Worm (Caenorhabditis elegans) whole organism, young adult: ENCODE data around the gene R07E4.3.

Experiments used
- B0019.2 ChIP-seq: fragments of 200-800 bp; sonication (Bioruptor generic); conservative IDR thresholded peaks from 2 replicates; pipeline ENCODE4 v1.3.6; 2022; ENCODE audit warnings: missing genetic modification reagents, missing genetic modification characterization, missing compliant biosample characterization
- B0336.3 ChIP-seq: fragments of 200-800 bp; sonication (Bioruptor generic); IDR thresholded peaks from 2 replicates; pipeline ENCODE4 v1.3.6; 2022; ENCODE audit warnings: missing genetic modification characterization, missing compliant biosample characterization
- C17E4.6 ChIP-seq: fragments of 200-800 bp; sonication (Bioruptor generic); IDR thresholded peaks from 2 replicates; pipeline ENCODE4 v1.3.6; 2022; ENCODE audit warnings: missing genetic modification reagents, missing genetic modification characterization, missing compliant biosample characterization
- F49E8.2 ChIP-seq: sonication (generic microtip); optimal IDR thresholded peaks from 3 replicates; lab custom pipeline; 2017; ENCODE audit warnings: missing genetic modification characterization, mild to moderate bottlenecking, missing compliant biosample characterization, antibody characterized with exemption, moderate library complexity; ENCODE audit not compliant: insufficient read depth
- F55B11.4 ChIP-seq: sonication (generic microtip); optimal IDR thresholded peaks from 2 replicates; lab custom pipeline; 2016; ENCODE audit warnings: missing compliant biosample characterization, missing genetic modification characterization, borderline replicate concordance; ENCODE audit not compliant: insufficient read depth
- Y56A3A.18 ChIP-seq: fragments of 200-800 bp; sonication (Bioruptor generic); IDR thresholded peaks from 2 replicates; pipeline ENCODE4 v1.3.6; 2022; ENCODE audit warnings: missing genetic modification reagents, missing genetic modification characterization, missing compliant biosample characterization
- atf-7 ChIP-seq: sonication (generic microtip); optimal IDR thresholded peaks from 2 replicates; lab custom pipeline; 2017; ENCODE audit warnings: mild to moderate bottlenecking, missing genetic modification characterization, missing compliant biosample characterization
- athp-1 ChIP-seq: sonication (generic microtip); optimal IDR thresholded peaks from 2 replicates; lab custom pipeline; 2017; ENCODE audit warnings: mild to moderate bottlenecking, missing genetic modification characterization, missing compliant biosample characterization
- attf-6 ChIP-seq: fragments of 200-800 bp; sonication (Bioruptor generic); IDR thresholded peaks from 2 replicates; pipeline ENCODE4 v1.3.6; 2022; ENCODE audit warnings: missing genetic modification reagents, missing genetic modification characterization, missing compliant biosample characterization
- bed-2 ChIP-seq: fragments of 200-800 bp; sonication (Bioruptor generic); IDR thresholded peaks from 2 replicates; pipeline ENCODE4 v1.3.6; 2022; ENCODE audit warnings: missing genetic modification reagents, missing genetic modification characterization, missing compliant biosample characterization
- ccch-3 ChIP-seq: fragments of 200-800 bp; sonication (Bioruptor generic); optimal IDR thresholded peaks from 2 replicates; lab custom pipeline; 2018; ENCODE audit warnings: mild to moderate bottlenecking, missing genetic modification characterization, missing compliant biosample characterization
- ceh-100 ChIP-seq: fragments of 200-800 bp; sonication (Bioruptor generic); IDR thresholded peaks from 2 replicates; pipeline ENCODE4 v1.3.6; 2022; ENCODE audit warnings: missing genetic modification reagents, missing genetic modification characterization, missing compliant biosample characterization
- ceh-40 ChIP-seq: fragments of 200-800 bp; sonication (Bioruptor generic); IDR thresholded peaks from 2 replicates; pipeline ENCODE4 v1.3.6; 2022; ENCODE audit warnings: missing genetic modification characterization, missing compliant biosample characterization
- ceh-91 ChIP-seq: fragments of 200-800 bp; sonication (Bioruptor generic); IDR thresholded peaks from 2 replicates; pipeline ENCODE4 v1.3.6; 2022; ENCODE audit warnings: missing genetic modification reagents, missing genetic modification characterization, missing compliant biosample characterization
- die-1 ChIP-seq: sonication (generic microtip); optimal IDR thresholded peaks from 2 replicates; lab custom pipeline; 2016; ENCODE audit warnings: missing genotype, mild to moderate bottlenecking, missing genetic modification characterization, missing compliant biosample characterization
- egl-18 ChIP-seq: fragments of 200-800 bp; sonication (Bioruptor generic); IDR thresholded peaks from 2 replicates; pipeline ENCODE4 v1.3.6; 2022; ENCODE audit warnings: missing genetic modification reagents, missing genetic modification characterization, missing compliant biosample characterization
- hlh-12 ChIP-seq: sonication (generic microtip); optimal IDR thresholded peaks from 2 replicates; lab custom pipeline; 2016; ENCODE audit warnings: missing genetic modification characterization, missing compliant biosample characterization
- hmg-20 ChIP-seq: fragments of 200-800 bp; sonication (Bioruptor generic); IDR thresholded peaks from 2 replicates; pipeline ENCODE4 v1.3.6; 2022; ENCODE audit warnings: missing genetic modification reagents, missing genetic modification characterization, missing compliant biosample characterization
- lin-26 ChIP-seq: fragments of 200-800 bp; sonication (Bioruptor generic); IDR thresholded peaks from 2 replicates; pipeline ENCODE4 v1.3.6; 2022; ENCODE audit warnings: missing genetic modification reagents, missing genetic modification characterization, missing compliant biosample characterization
- lin-35 ChIP-seq, 3 experiments: fragments of 150-350 bp in 2 of 3; sonication (generic microtip) in 1 of 3; optimal IDR thresholded peaks; 2 replicates each; lab custom pipeline; 2014 to 2018; ENCODE audit warnings: missing biosample characterization in 3 of 3, missing genetic modification characterization in 3 of 3, missing genetic modification reagents in 3 of 3
- lin-40 ChIP-seq: sonication (generic microtip); optimal IDR thresholded peaks from 2 replicates; lab custom pipeline; 2016; ENCODE audit warnings: missing genetic modification characterization, mild to moderate bottlenecking, missing compliant biosample characterization, missing genotype, missing genetic modification reagents
- mxl-1 ChIP-seq: sonication (generic microtip); optimal IDR thresholded peaks from 2 replicates; lab custom pipeline; 2016; ENCODE audit warnings: missing genetic modification characterization, missing compliant biosample characterization
- nfya-1 ChIP-seq: sonication (generic microtip); optimal IDR thresholded peaks from 2 replicates; lab custom pipeline; 2017; ENCODE audit warnings: antibody characterized with exemption, missing compliant biosample characterization, missing genetic modification characterization, borderline replicate concordance; ENCODE audit not compliant: insufficient read depth
- nhr-27 ChIP-seq: fragments of 200-800 bp; sonication (Bioruptor generic); optimal IDR thresholded peaks from 2 replicates; lab custom pipeline; 2018; ENCODE audit warnings: mild to moderate bottlenecking, missing genetic modification characterization, moderate library complexity, missing compliant biosample characterization
- nhr-80 ChIP-seq: sonication (generic microtip); optimal IDR thresholded peaks from 2 replicates; lab custom pipeline; 2016; ENCODE audit warnings: missing genetic modification characterization, missing compliant biosample characterization
- pha-4 ChIP-seq: fragments of 150-350 bp; sonication (generic microtip); optimal IDR thresholded peaks from 2 replicates; lab custom pipeline; 2014; ENCODE audit warnings: missing biosample characterization, missing genetic modification reagents, missing genetic modification characterization
- sea-2 ChIP-seq: fragments of 200-800 bp; sonication (Bioruptor generic); IDR thresholded peaks from 2 replicates; pipeline ENCODE4 v1.3.6; 2022; ENCODE audit warnings: missing genetic modification characterization, missing compliant biosample characterization
- somi-1 ChIP-seq: fragments of 200-800 bp; sonication (Bioruptor generic); optimal IDR thresholded peaks from 2 replicates; lab custom pipeline; 2018; ENCODE audit warnings: mild to moderate bottlenecking, missing genetic modification characterization, missing compliant biosample characterization
- tlf-1 ChIP-seq: fragments of 200-800 bp; sonication (Bioruptor generic); optimal IDR thresholded peaks from 2 replicates; lab custom pipeline; 2018; ENCODE audit warnings: mild to moderate bottlenecking, missing genetic modification characterization, missing compliant biosample characterization
- unc-62 ChIP-seq: fragments of 150-350 bp; optimal IDR thresholded peaks from 2 replicates; lab custom pipeline; 2014; ENCODE audit warnings: missing biosample characterization, missing genetic modification reagents, missing genetic modification characterization
- zfh-2 ChIP-seq: fragments of 200-800 bp; sonication (Bioruptor generic); conservative IDR thresholded peaks from 2 replicates; pipeline ENCODE4 v1.3.6; 2022; ENCODE audit warnings: missing genetic modification reagents, missing genetic modification characterization, missing compliant biosample characterization
- ztf-18 ChIP-seq: sonication (generic microtip); optimal IDR thresholded peaks from 2 replicates; lab custom pipeline; 2016; ENCODE audit warnings: missing genotype, mild to moderate bottlenecking, missing genetic modification characterization, missing compliant biosample characterization
- ztf-25 ChIP-seq: fragments of 200-800 bp; sonication (Bioruptor generic); IDR thresholded peaks from 2 replicates; pipeline ENCODE4 v1.3.6; 2022; ENCODE audit warnings: missing genetic modification reagents, missing genetic modification characterization, missing compliant biosample characterization
- ztf-3 ChIP-seq: fragments of 200-800 bp; sonication (Bioruptor generic); optimal IDR thresholded peaks from 2 replicates; lab custom pipeline; 2018; ENCODE audit warnings: mild to moderate bottlenecking, missing genetic modification characterization, missing compliant biosample characterization

Gene R07E4.3

DNA sequence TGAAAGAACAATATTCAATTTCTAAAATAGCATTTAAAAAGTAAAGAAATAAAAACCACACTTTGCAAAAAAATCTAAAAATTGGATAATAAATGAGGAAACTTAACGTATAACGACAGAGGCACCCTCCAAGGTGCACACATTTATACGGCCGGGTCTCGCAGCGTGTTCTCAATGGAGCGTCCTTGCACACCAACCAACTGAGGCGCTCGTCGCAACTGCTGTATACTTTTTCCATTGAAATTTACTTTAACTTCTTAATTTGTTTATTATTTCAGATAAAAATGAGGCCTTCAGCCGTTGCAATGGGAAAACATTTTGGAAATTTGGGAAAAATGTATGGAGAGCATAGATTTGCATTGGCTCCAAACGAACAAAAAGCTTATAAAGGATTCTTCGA is at the start of gene R07E4.3, which contains the start of gene R07E4.5 (continued):
- no peak for TF ChIP-seq lin-35 (GFP tag; optimal IDR thresholded peaks at IDR 0.05; lab: Kevin White, UChicago)
- TF ChIP-seq athp-1 (tag; lab: Kevin White, UChicago): no peak
- TF ChIP-seq pha-4 (tag; lab: Kevin White, UChicago): peak; percentile 31
- no peak for TF ChIP-seq ceh-40
- TF ChIP-seq Y56A3A.18 (GFP tag; lab: Robert Waterston, UW): no peak
- TF ChIP-seq nfya-1: no peak
- TF ChIP-seq B0019.2: no peak

DNA sequence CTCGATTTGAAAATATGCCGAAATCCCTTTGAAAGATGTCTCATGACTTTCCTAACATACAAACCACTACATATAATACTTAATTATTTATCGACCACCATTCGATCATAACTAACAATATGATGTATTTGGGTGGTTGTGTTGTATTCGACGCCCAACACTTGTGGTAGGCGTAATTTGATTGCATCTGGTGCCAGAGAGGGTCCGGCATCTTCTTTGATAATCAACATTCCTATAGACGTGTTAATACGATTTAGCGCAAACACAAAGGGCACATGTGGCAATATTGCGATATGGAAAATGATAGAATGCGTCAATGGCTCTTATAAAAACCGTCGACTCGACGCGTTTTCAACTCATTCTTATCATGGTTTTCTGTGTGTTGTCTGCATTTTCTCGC is 49.4 kb upstream of the R07E4.3 start:
- TF ChIP-seq B0336.3 (GFP tag; lab: Robert Waterston, UW) (no peak), die-1 (tag; lab: Kevin White, UChicago) (no peak), zfh-2 (GFP tag; lab: Robert Waterston, UW) (no peak), ccch-3 (no peak), unc-62 (no peak), F55B11.4 (tag; lab: Kevin White, UChicago) (no peak), somi-1 (GFP tag; lab: Kevin White, UChicago) (no peak), lin-26 (no peak), mxl-1 (tag; lab: Kevin White, UChicago) (no peak), atf-7 (no peak), lin-40 (tag; lab: Kevin White, UChicago) (no peak)
- TF ChIP-seq, all 124 proteins: peak for 0

DNA sequence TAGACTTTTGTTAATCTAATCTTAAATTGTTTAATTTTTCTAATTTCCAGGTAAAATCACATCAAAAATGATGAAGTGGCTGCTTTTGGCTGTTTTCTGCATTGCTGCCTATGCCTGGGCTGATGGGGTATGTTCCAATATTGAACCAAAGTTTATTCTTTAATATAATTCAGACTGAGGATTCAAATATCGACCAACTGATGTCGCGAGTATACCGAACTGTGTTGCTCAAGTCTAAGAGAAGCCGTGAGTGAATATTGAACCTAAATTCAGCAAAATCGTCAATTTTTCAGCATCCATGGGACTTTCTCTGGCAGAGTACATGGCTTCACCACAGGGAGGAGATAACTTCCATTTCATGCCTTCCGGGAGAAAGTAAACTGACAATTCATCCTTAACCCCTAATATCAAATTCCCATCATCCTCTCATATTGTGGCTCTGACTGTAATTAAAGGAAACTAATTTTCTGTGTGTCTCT is 48.6 kb upstream of the R07E4.3 start, which contains the start of gene nlp-49:
Gene nlp-49, plus strand, starts transcription at position 51 of the 479 bp plus-strand sequence.
- TF ChIP-seq nhr-80: no peak
- no peak for TF ChIP-seq somi-1 (GFP tag; lab: Kevin White, UChicago)
- no peak for TF ChIP-seq ztf-18 (tag; lab: Kevin White, UChicago)
- no peak for TF ChIP-seq attf-6 (GFP tag; lab: Robert Waterston, UW)
- no peak for TF ChIP-seq C17E4.6 (GFP tag; lab: Robert Waterston, UW)
- TF ChIP-seq B0019.2: no peak
- no peak for TF ChIP-seq egl-18 (GFP tag; lab: Robert Waterston, UW)
- no peak for TF ChIP-seq nfya-1
- no peak for TF ChIP-seq ceh-91 (GFP tag; lab: Robert Waterston, UW)
- no peak for TF ChIP-seq nhr-27 (tag; lab: Kevin White, UChicago)
- no peak for TF ChIP-seq tlf-1
- no peak for TF ChIP-seq sea-2 (GFP tag; lab: Robert Waterston, UW)
- TF ChIP-seq hmg-20 (GFP tag; lab: Robert Waterston, UW): no peak
- no peak for TF ChIP-seq bed-2
- no peak for TF ChIP-seq hlh-12 (tag; lab: Kevin White, UChicago)

DNA sequence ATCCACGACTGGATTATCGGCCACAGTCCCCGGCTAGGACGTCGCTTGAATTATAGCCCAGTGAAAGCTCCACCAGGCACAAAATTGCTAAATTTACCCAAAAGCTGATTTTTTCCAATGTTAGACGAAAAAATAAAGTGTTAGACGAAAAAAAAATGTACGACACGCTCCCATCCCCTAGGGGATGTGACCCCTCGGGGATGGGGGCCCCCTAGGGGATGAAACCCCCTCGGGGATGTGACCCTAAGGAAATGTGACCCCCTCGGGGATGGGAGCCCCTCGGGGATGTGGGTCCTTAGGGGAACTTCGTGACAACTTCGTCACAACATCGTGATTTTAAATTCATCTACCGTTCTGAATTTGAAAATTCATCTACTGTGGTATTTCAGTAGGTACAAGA is 47.5 kb upstream of the R07E4.3 start:
- no peak for TF ChIP-seq F49E8.2 (tag; lab: Kevin White, UChicago)
- peak; percentile 53; the same call in 1 of the 2 replicates for TF ChIP-seq zfh-2 (GFP tag; lab: Robert Waterston, UW)
- no peak for TF ChIP-seq ztf-3 (GFP tag; lab: Kevin White, UChicago)
- TF ChIP-seq Y56A3A.18 (GFP tag; lab: Robert Waterston, UW): no peak
- TF ChIP-seq ceh-100 (GFP tag; lab: Robert Waterston, UW): no peak
- no peak for TF ChIP-seq nhr-80
- no peak for TF ChIP-seq ztf-25 (GFP tag; lab: Robert Waterston, UW)
